Fruit fly (Drosophila melanogaster) whole organism, embryonic: ENCODE results near the gene shv.

Source experiments
- CG13287 ChIP-seq: fragments of 200-800 bp; sonication (Bioruptor generic); IDR thresholded peaks from 2 replicates; pipeline ENCODE4 v1.3.6; 2022; ENCODE audit warnings: missing biosample characterization, missing genetic modification characterization; ENCODE audit not compliant: partially characterized antibody
- Drgx ChIP-seq: fragments of 200-800 bp; sonication (Bioruptor generic); IDR thresholded peaks from 2 replicates; pipeline ENCODE4 v1.3.6; 2022; ENCODE audit warnings: missing biosample characterization, missing genetic modification characterization
- Fer1 ChIP-seq: fragments of 200-800 bp; sonication (Bioruptor generic); optimal IDR thresholded peaks from 2 replicates; lab custom pipeline; 2017; ENCODE audit warnings: missing biosample characterization, mild to moderate bottlenecking, missing genetic modification characterization
- HLHmδ ChIP-seq: fragments of 200-800 bp; sonication (Bioruptor generic); optimal IDR thresholded peaks from 2 replicates; lab custom pipeline; 2018; ENCODE audit warnings: missing biosample characterization, mild to moderate bottlenecking, missing genetic modification characterization, moderate library complexity
- gro ChIP-seq: fragments of 200-800 bp; sonication (Bioruptor generic); optimal IDR thresholded peaks from 2 replicates; lab custom pipeline; 2016; ENCODE audit warnings: missing biosample characterization, missing genetic modification characterization

- TF ChIP-seq gro (GFP tag; lab: Kevin White, UChicago) (no peak), Fer1 (GFP tag; lab: Kevin White, UChicago) (no peak), Drgx (GFP tag; lab: Robert Waterston, UW) (no peak), CG13287 (GFP tag; lab: Robert Waterston, UW) (no peak), HLHmδ (no peak)
These were observed 17.0 kb downstream of the shv start for dm6 chr2L:469912-470311.
